Fruit fly (Drosophila melanogaster) whole organism, adult: ENCODE data around the gene CG43689.
A peak's percentile ranks its signal among the peaks of the same experiment; 100 is the strongest.

ENCODE experiments used
- CG12768 ChIP-seq: fragments of 200-800 bp; sonication (Bioruptor generic); optimal IDR thresholded peaks from 2 replicates; lab custom pipeline; 2017; ENCODE audit warnings: missing biosample characterization, missing genetic modification characterization, mild to moderate bottlenecking, moderate library complexity, missing genetic modification reagents
- CG14711 ChIP-seq: fragments of 200-800 bp; sonication (Bioruptor generic); optimal IDR thresholded peaks from 2 replicates; lab custom pipeline; 2018; ENCODE audit warnings: missing biosample characterization, mild to moderate bottlenecking, missing genetic modification characterization, moderate library complexity
- CG1620 ChIP-seq: fragments of 200-800 bp; sonication (Bioruptor generic); optimal IDR thresholded peaks from 2 replicates; lab custom pipeline; 2016; ENCODE audit warnings: missing biosample characterization, missing genetic modification characterization
- CG33017 ChIP-seq: fragments of 200-800 bp; sonication (Bioruptor generic); optimal IDR thresholded peaks from 2 replicates; lab custom pipeline; 2018; ENCODE audit warnings: missing biosample characterization, mild to moderate bottlenecking, missing genetic modification characterization, moderate library complexity
- CG7045 ChIP-seq: fragments of 200-800 bp; sonication (Bioruptor generic); optimal IDR thresholded peaks from 2 replicates; lab custom pipeline; 2017; ENCODE audit warnings: missing biosample characterization, mild to moderate bottlenecking, missing genetic modification characterization
- CG7101 ChIP-seq: fragments of 200-800 bp; sonication (Bioruptor generic); optimal IDR thresholded peaks from 2 replicates; lab custom pipeline; 2018; ENCODE audit warnings: missing biosample characterization, mild to moderate bottlenecking, missing genetic modification characterization, moderate library complexity
- Clk ChIP-seq: fragments of 200-800 bp; sonication (Bioruptor generic); optimal IDR thresholded peaks from 2 replicates; lab custom pipeline; 2017; ENCODE audit warnings: missing biosample characterization, missing genetic modification characterization
- Crg-1 ChIP-seq: fragments of 200-800 bp; sonication (Bioruptor generic); optimal IDR thresholded peaks from 2 replicates; lab custom pipeline; 2016; ENCODE audit warnings: missing biosample characterization, missing genetic modification characterization
- Hr96 ChIP-seq: fragments of 200-800 bp; sonication (Bioruptor generic); optimal IDR thresholded peaks from 2 replicates; lab custom pipeline; 2016; ENCODE audit warnings: missing biosample characterization, missing genetic modification characterization
- Mnt ChIP-seq: fragments of 200-800 bp; sonication (Bioruptor generic); optimal IDR thresholded peaks from 2 replicates; lab custom pipeline; 2016; ENCODE audit warnings: missing biosample characterization, mild to moderate bottlenecking, missing genetic modification characterization
- bab1 ChIP-seq: fragments of 200-800 bp; sonication (Bioruptor generic); optimal IDR thresholded peaks from 3 replicates; lab custom pipeline; 2019; ENCODE audit warnings: missing biosample characterization, mild to moderate bottlenecking, missing genetic modification characterization, moderate library complexity
- cic ChIP-seq: fragments of 200-800 bp; sonication (Bioruptor generic); optimal IDR thresholded peaks from 2 replicates; lab custom pipeline; 2017; ENCODE audit warnings: missing biosample characterization, mild to moderate bottlenecking, missing genetic modification characterization, moderate library complexity
- cnc ChIP-seq, 2 experiments: fragments of >200 bp; optimal IDR thresholded peaks; 2 replicates each; lab custom pipeline; 2017
- ovo ChIP-seq: fragments of 200-800 bp; sonication (Bioruptor generic); optimal IDR thresholded peaks from 2 replicates; lab custom pipeline; 2016; ENCODE audit warnings: missing biosample characterization, missing genetic modification characterization
- pad ChIP-seq: fragments of 200-800 bp; sonication (Bioruptor generic); optimal IDR thresholded peaks from 3 replicates; lab custom pipeline; 2017; ENCODE audit warnings: missing biosample characterization, missing genetic modification characterization, mild to moderate bottlenecking, moderate library complexity, missing genetic modification reagents
- tj ChIP-seq: fragments of 200-800 bp; sonication (Bioruptor generic); optimal IDR thresholded peaks from 3 replicates; lab custom pipeline; 2017; ENCODE audit warnings: missing biosample characterization, mild to moderate bottlenecking, missing genetic modification characterization, moderate library complexity
- toe ChIP-seq: fragments of 200-800 bp; sonication (Bioruptor generic); optimal IDR thresholded peaks from 2 replicates; lab custom pipeline; 2016; ENCODE audit warnings: missing biosample characterization, missing genetic modification characterization

CG43689 gene

DNA sequence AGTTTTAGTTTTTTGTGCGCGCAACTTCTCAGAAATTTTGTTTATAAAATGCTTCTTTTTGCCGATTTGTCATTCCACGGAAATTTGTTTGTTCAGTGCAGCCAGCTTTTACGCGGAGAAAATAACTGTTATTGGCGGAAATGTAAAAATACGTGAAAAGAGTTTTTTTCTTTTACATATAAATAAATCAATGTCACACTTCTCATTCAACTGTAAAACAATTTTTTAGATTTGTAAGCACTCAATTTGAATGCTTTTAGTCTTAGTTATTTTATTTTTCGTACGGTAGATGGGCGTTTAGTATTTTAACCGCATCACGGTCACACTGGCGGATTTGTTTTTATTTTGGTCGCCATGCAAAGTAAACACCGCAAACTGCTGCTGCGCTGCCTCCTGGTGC is 28.6 kb downstream of the CG43689 start, which contains the start of the genes Xpac and brn:
Gene Xpac (minus strand): TSS at position 66 of the 400 bp plus-strand sequence.
Gene brn (plus strand): TSS at position 211 of the 400 bp plus-strand sequence.
- TF ChIP-seq bab1 (GFP tag; lab: Kevin White, UChicago) (peak; percentile 44), Hr96 (GFP tag; lab: Kevin White, UChicago) (no peak), cnc (optimal IDR thresholded peaks at IDR 0.05; lab: Kevin White, UChicago) (no peak), cic (GFP tag; lab: Kevin White, UChicago) (no peak)

DNA sequence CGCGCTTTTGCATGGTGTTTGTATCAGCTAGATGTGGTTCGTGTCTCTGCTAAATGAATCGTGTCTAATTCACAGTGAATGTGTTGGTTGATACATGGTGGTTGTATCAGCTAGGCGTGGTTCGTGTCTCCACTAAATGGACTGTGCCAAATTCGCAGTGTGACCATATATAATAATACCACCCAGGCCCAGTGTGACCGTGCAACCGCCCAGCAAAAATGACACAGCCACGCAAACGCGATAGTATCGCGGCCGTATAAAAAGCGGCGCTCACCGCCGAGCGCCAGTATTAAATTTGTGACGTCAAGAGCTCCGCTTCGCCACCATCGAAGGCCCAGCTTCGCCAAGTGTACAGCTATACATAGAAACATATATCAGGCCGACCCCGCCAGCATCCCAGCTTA is 30.3 kb downstream of the CG43689 start, which contains the start of gene cib:
Gene cib (plus strand): TSS at position 284 of the 404 bp plus-strand sequence.
- TF ChIP-seq cic (GFP tag; lab: Kevin White, UChicago) (peak; percentile 7), Mnt (GFP tag; lab: Kevin White, UChicago) (peak; percentile 67), Hr96 (GFP tag; lab: Kevin White, UChicago) (peak; percentile 53), bab1 (GFP tag; lab: Kevin White, UChicago) (peak; percentile 90), CG7101 (peak; percentile 60), Crg-1 (GFP tag; lab: Kevin White, UChicago) (peak; percentile 67), CG1620 (GFP tag; lab: Kevin White, UChicago) (peak; percentile 56), Clk (GFP tag; lab: Kevin White, UChicago) (no peak), toe (GFP tag; lab: Kevin White, UChicago) (no peak), cnc (optimal IDR thresholded peaks at IDR 0.05; lab: Kevin White, UChicago) (no peak), ovo (peak; percentile 27), CG14711 (tag; lab: Kevin White, UChicago) (peak; percentile 42), pad (GFP tag; lab: Kevin White, UChicago) (no peak)

DNA sequence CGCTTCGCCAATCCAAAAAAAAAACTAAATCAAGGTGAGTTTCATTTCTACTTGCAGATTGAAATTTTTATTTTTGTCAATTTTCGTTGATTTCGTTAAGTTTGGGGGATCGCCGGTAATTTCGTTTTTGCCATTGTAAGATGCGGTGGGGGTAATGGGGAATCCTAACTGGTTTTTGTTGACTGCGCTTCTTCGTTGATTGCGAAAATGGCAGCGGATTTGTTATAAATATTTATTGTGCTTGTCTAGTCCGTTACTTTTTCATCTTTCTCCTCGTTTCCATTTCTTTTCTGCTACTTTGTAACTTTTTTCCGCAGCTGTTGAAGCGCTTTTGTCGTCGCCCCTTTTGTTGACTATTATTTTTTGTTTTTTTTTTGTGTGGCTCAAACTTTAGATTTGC is 30.7 kb downstream of the CG43689 start:
- TF ChIP-seq cnc (optimal IDR thresholded peaks at IDR 0.05; lab: Kevin White, UChicago) (no peak), tj (GFP tag; lab: Kevin White, UChicago) (peak; percentile 60)

DNA sequence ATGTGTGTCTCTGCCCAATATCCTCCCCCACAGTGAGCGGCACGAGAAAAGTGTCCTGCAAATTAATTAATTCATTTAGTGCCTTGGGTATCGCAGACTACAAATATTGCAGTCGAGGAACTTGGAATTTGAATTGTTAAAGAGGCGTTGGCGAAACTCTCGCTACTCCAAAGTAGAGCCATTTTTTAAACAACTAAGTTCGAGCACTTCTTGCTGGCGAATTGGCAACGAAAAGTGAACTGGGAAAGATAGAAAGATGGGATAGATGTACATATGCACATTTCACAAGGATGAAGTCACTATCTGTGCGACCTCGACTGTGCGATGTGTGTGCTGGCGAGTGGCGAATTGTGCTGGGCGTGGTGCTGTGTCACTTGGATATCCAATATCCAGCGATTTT is 31.2 kb downstream of the CG43689 start:
- TF ChIP-seq CG7101: peak; percentile 55
- no peak for TF ChIP-seq cnc (optimal IDR thresholded peaks at IDR 0.05; lab: Kevin White, UChicago)
- no peak for TF ChIP-seq toe (GFP tag; lab: Kevin White, UChicago)
- peak; percentile 44 for TF ChIP-seq CG7045 (GFP tag; lab: Kevin White, UChicago)
- TF ChIP-seq CG33017 (tag; lab: Kevin White, UChicago): peak; percentile 47
- TF ChIP-seq CG14711 (tag; lab: Kevin White, UChicago): peak; percentile 32
- peak; percentile 36 for TF ChIP-seq CG12768 (GFP tag; lab: Kevin White, UChicago)

DNA sequence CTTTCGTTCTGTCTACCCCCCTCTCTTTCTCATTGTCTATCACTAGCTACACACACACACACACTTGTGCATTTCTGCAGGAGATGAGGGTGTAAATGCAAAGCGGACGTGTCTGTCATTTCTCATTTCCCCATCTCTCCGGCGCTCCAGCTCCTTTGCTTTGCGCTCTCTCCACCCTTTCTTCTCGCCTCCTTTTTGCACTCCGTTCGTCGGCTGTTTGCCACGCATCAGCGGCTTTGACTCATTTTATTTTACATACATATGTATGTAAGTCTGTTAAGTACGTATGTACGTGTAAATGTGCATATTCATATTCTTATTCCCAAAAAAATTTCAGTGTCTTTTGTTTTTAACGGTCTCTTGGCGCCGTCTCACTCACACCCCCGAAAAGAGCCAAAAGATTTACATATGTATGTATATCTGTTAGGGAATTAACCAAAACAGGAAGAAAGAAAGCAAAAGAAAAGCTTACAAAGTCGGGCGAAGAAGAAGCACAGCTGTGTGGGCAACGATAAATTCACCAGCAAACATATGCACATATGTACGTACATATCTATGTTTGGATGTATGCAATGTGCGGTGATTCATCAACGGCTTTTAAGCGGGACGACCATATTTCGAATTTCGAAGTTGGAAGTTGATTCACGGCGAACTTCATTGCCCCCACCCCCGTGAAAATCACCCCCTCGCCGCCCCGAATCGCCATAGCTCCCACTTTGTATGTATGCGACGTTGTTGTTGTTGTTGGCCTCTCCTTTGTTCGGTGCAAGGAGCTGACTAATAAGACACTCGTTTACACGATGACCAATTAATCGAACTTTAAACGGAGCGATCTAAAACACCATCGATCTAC is 31.9 kb downstream of the CG43689 start:
- TF ChIP-seq Clk (GFP tag; lab: Kevin White, UChicago) (no peak), bab1 (GFP tag; lab: Kevin White, UChicago) (peak; percentile 21), pad (GFP tag; lab: Kevin White, UChicago) (peak; percentile 34), CG12768 (GFP tag; lab: Kevin White, UChicago) (no peak), cnc (optimal IDR thresholded peaks at IDR 0.05; lab: Kevin White, UChicago) (no peak), Mnt (GFP tag; lab: Kevin White, UChicago) (no peak)

DNA sequence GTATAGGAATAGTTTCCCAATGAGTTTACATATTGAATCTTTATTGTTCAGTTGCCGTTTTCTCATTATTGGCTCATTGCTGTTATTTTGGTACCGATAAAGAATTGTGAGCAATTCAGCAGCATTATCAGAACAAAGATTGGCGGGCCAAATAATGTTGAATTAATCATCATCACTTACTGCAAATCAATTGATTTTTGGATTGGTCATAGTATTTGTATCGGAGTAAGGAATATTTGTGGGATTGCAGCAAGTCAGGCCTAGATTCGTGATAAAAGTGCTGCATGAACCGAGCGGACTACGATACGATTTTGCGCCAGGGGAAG is 32.5 kb downstream of the CG43689 start:
- TF ChIP-seq CG33017 (tag; lab: Kevin White, UChicago) (no peak), Clk (GFP tag; lab: Kevin White, UChicago) (no peak), toe (GFP tag; lab: Kevin White, UChicago) (no peak), Crg-1 (GFP tag; lab: Kevin White, UChicago) (no peak), cnc (optimal IDR thresholded peaks at IDR 0.05; lab: Kevin White, UChicago) (no peak), CG7045 (GFP tag; lab: Kevin White, UChicago) (no peak)

DNA sequence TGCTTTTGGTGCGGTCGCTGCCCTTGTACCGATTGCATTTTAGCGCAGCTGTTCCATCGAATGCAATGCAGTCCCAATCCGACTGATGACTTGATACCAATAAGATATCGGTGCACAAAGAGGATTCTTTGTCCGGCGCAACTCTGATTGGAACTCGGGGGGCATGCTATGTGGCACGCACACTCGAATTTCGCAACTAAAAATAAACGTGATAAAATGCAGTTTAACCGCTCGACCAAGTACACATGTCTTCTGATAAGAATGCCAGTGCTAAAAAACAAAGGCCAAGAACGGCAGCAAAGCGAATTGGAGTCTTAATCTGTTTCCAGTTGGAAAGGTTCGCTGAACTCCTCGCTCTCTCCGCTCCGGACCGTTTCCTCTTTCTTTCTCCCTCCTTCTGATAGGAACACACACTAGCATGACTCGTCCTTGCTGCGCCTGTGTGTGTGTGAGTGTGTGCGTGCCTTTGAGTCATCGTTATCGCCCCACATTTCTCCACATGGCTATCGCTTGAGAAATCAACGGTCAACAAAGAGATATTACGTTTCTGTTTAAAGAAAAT is 33.1 kb downstream of the CG43689 start:
- TF ChIP-seq CG7045 (GFP tag; lab: Kevin White, UChicago): no peak
- peak; percentile 7 for TF ChIP-seq Crg-1 (GFP tag; lab: Kevin White, UChicago)

DNA sequence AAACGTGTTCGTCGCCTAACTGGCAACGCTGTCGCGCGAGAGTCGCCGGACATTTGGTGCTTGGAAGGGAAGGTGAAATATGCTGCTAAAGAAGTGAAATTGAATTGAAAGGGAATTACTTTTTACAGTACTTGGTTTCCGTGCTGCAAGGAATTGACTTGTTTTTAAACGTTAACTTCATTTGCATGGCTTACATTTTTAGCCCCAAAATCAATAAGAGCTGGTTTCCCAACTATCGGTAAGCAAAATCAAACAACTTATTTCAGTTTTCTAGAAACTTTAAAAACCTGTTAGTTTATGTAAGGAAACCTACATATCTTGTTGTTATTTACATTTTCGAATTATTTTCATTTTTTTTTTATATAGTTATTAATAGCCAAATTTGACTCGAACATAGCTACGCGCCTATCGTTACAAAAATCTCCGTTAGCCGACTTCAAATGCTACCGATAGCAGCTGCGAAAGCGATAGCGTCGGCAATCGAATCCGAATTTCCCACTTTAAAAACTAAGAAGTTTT is 38.2 kb downstream of the CG43689 start, which contains the start of the genes dgt4 and Nsun2:
Gene dgt4 (plus strand): TSS at position 4 of the 519 bp plus-strand sequence.
Gene Nsun2 (minus strand): TSS at position 37 of the 519 bp plus-strand sequence.
- TF ChIP-seq Clk (GFP tag; lab: Kevin White, UChicago) (no peak), Mnt (GFP tag; lab: Kevin White, UChicago) (peak; percentile 66)
